Worm (Caenorhabditis elegans) whole organism, L2 larva: Measurements from ENCODE around the gene Y57G11C.5.
A peak's percentile ranks its signal among the peaks of the same experiment; 100 is the strongest.

Source experiments
- C34F6.9 ChIP-seq: fragments of 150-350 bp; optimal IDR thresholded peaks from 2 replicates; lab custom pipeline; 2014; ENCODE audit warnings: missing biosample characterization, missing genetic modification characterization
- F13H6.1 ChIP-seq: sonication (generic microtip); optimal IDR thresholded peaks from 2 replicates; lab custom pipeline; 2016; ENCODE audit warnings: missing genetic modification characterization, missing compliant biosample characterization
- R02D3.7 ChIP-seq: fragments of 150-350 bp; optimal IDR thresholded peaks from 2 replicates; lab custom pipeline; 2014; ENCODE audit warnings: missing biosample characterization, missing genetic modification characterization
- Y55F3AM.14 ChIP-seq: fragments of 200-800 bp; sonication (Bioruptor generic); optimal IDR thresholded peaks from 2 replicates; lab custom pipeline; 2018; ENCODE audit warnings: mild to moderate bottlenecking, missing genetic modification characterization, missing compliant biosample characterization
- ZK546.5 ChIP-seq: sonication (generic microtip); optimal IDR thresholded peaks from 2 replicates; lab custom pipeline; 2017; ENCODE audit warnings: missing biosample characterization, missing genetic modification characterization
- alr-1 ChIP-seq: fragments of 150-350 bp; optimal IDR thresholded peaks from 2 replicates; lab custom pipeline; 2014; ENCODE audit warnings: missing biosample characterization, missing genetic modification characterization
- aly-2 ChIP-seq: fragments of 150-350 bp; optimal IDR thresholded peaks from 2 replicates; lab custom pipeline; 2014; ENCODE audit warnings: missing biosample characterization, missing genetic modification characterization
- ama-1 ChIP-seq: fragments of 150-350 bp; optimal IDR thresholded peaks from 2 replicates; lab custom pipeline; 2018; ENCODE audit warnings: inconsistent platforms
- blmp-1 ChIP-seq: sonication (generic microtip); optimal IDR thresholded peaks from 2 replicates; lab custom pipeline; 2017; ENCODE audit warnings: missing genetic modification characterization, mild to moderate bottlenecking, missing compliant biosample characterization, antibody characterized with exemption, moderate library complexity; ENCODE audit not compliant: insufficient read depth
- ceh-16 ChIP-seq: fragments of 150-350 bp; optimal IDR thresholded peaks from 2 replicates; lab custom pipeline; 2014; ENCODE audit warnings: missing biosample characterization, missing genetic modification characterization
- ceh-82 ChIP-seq: fragments of 150-350 bp; optimal IDR thresholded peaks from 2 replicates; lab custom pipeline; 2014; ENCODE audit warnings: missing biosample characterization, missing genetic modification characterization
- crh-2 ChIP-seq: sonication (generic microtip); optimal IDR thresholded peaks from 2 replicates; lab custom pipeline; 2017; ENCODE audit warnings: missing biosample characterization, missing genetic modification characterization
- dmd-4 ChIP-seq: sonication (generic microtip); optimal IDR thresholded peaks from 2 replicates; lab custom pipeline; 2017; ENCODE audit warnings: missing biosample characterization, missing genetic modification characterization
- egl-27 ChIP-seq: sonication (generic microtip); optimal IDR thresholded peaks from 3 replicates; lab custom pipeline; 2017; ENCODE audit warnings: missing biosample characterization, missing genetic modification reagents, missing genetic modification characterization
- elt-1 ChIP-seq: fragments of 150-350 bp; optimal IDR thresholded peaks from 2 replicates; lab custom pipeline; 2014; ENCODE audit warnings: missing biosample characterization, missing genetic modification characterization
- elt-3 ChIP-seq: sonication (generic microtip); optimal IDR thresholded peaks from 2 replicates; lab custom pipeline; 2017; ENCODE audit warnings: missing biosample characterization, missing genetic modification characterization
- fos-1 ChIP-seq: fragments of 150-350 bp; optimal IDR thresholded peaks from 2 replicates; lab custom pipeline; 2014; ENCODE audit warnings: missing biosample characterization, missing genetic modification characterization
- gmeb-1 ChIP-seq: fragments of 150-350 bp; optimal IDR thresholded peaks from 2 replicates; lab custom pipeline; 2014; ENCODE audit warnings: missing biosample characterization, missing genetic modification characterization
- lin-11 ChIP-seq: fragments of 150-350 bp; sonication (generic microtip); optimal IDR thresholded peaks from 2 replicates; lab custom pipeline; 2014; ENCODE audit warnings: missing biosample characterization, missing genetic modification characterization, inconsistent platforms, mixed read lengths
- lin-13 ChIP-seq: fragments of 150-350 bp; optimal IDR thresholded peaks from 2 replicates; lab custom pipeline; 2014; ENCODE audit warnings: missing biosample characterization, missing genetic modification reagents, missing genetic modification characterization
- lin-39 ChIP-seq: fragments of 150-350 bp; optimal IDR thresholded peaks from 2 replicates; lab custom pipeline; 2014; ENCODE audit warnings: missing biosample characterization, missing genetic modification reagents, missing genetic modification characterization
- lsy-2 ChIP-seq, 2 experiments: fragments of 150-350 bp in 1 of 2; sonication (generic microtip) in 1 of 2; optimal IDR thresholded peaks; 2 replicates each; lab custom pipeline; 2014 to 2017; ENCODE audit warnings: missing biosample characterization in 2 of 2, missing genetic modification characterization in 2 of 2
- mab-5 ChIP-seq: fragments of 150-350 bp; optimal IDR thresholded peaks from 2 replicates; lab custom pipeline; 2014; ENCODE audit warnings: missing biosample characterization, missing genetic modification characterization
- mbf-1 ChIP-seq: sonication (generic microtip); optimal IDR thresholded peaks from 2 replicates; lab custom pipeline; 2017; ENCODE audit warnings: missing biosample characterization, missing genetic modification characterization
- mdl-1 ChIP-seq, 2 experiments: fragments of 150-350 bp in 1 of 2; sonication (generic microtip) in 1 of 2; optimal IDR thresholded peaks; 2 replicates each; lab custom pipeline; 2017; ENCODE audit warnings: missing biosample characterization in 2 of 2, missing genetic modification characterization in 2 of 2
- nhr-10 ChIP-seq: sonication (generic microtip); optimal IDR thresholded peaks from 2 replicates; lab custom pipeline; 2017; ENCODE audit warnings: missing biosample characterization, missing genetic modification characterization
- nhr-11 ChIP-seq: fragments of 150-350 bp; optimal IDR thresholded peaks from 2 replicates; lab custom pipeline; 2014; ENCODE audit warnings: missing biosample characterization, missing genetic modification characterization
- nhr-12 ChIP-seq: fragments of 150-350 bp; optimal IDR thresholded peaks from 2 replicates; lab custom pipeline; 2014; ENCODE audit warnings: missing biosample characterization, missing genetic modification characterization
- nhr-129 ChIP-seq: fragments of 150-350 bp; optimal IDR thresholded peaks from 2 replicates; lab custom pipeline; 2014; ENCODE audit warnings: missing biosample characterization, missing genetic modification characterization
- nhr-21 ChIP-seq: fragments of 150-350 bp; optimal IDR thresholded peaks from 2 replicates; lab custom pipeline; 2014; ENCODE audit warnings: missing biosample characterization, missing genetic modification characterization
- nhr-23 ChIP-seq: fragments of 150-350 bp; optimal IDR thresholded peaks from 2 replicates; lab custom pipeline; 2014; ENCODE audit warnings: missing biosample characterization, missing genetic modification reagents, missing genetic modification characterization
- nhr-237 ChIP-seq: fragments of 150-350 bp; optimal IDR thresholded peaks from 2 replicates; lab custom pipeline; 2014; ENCODE audit warnings: missing biosample characterization, missing genetic modification characterization
- nhr-25 ChIP-seq: fragments of 150-350 bp; sonication (generic microtip); optimal IDR thresholded peaks from 3 replicates; lab custom pipeline; 2014; ENCODE audit warnings: missing biosample characterization, missing genetic modification characterization
- nhr-6 ChIP-seq: fragments of 150-350 bp; optimal IDR thresholded peaks from 2 replicates; lab custom pipeline; 2014; ENCODE audit warnings: missing biosample characterization, missing genetic modification characterization
- nhr-77 ChIP-seq: fragments of 150-350 bp; optimal IDR thresholded peaks from 2 replicates; lab custom pipeline; 2014; ENCODE audit warnings: missing biosample characterization, missing genetic modification characterization
- peb-1 ChIP-seq: fragments of 150-350 bp; optimal IDR thresholded peaks from 2 replicates; lab custom pipeline; 2014; ENCODE audit warnings: missing biosample characterization, missing genetic modification characterization
- sem-4 ChIP-seq: fragments of 150-350 bp; optimal IDR thresholded peaks from 2 replicates; lab custom pipeline; 2014; ENCODE audit warnings: missing biosample characterization, missing genetic modification reagents, missing genetic modification characterization
- skn-1 ChIP-seq: sonication (generic microtip); optimal IDR thresholded peaks from 2 replicates; lab custom pipeline; 2017; ENCODE audit warnings: missing biosample characterization, missing genetic modification characterization
- sma-3 ChIP-seq: sonication (generic microtip); optimal IDR thresholded peaks from 2 replicates; lab custom pipeline; 2016; ENCODE audit warnings: missing genetic modification reagents, missing genetic modification characterization, missing compliant biosample characterization
- sma-9 ChIP-seq, 2 experiments: fragments of 150-350 bp in 1 of 2; sonication (generic microtip) in 1 of 2; optimal IDR thresholded peaks; 2 replicates each; lab custom pipeline; 2014 to 2016; ENCODE audit warnings: missing genetic modification characterization in 2 of 2, mild to moderate bottlenecking in 1 of 2, missing biosample characterization in 1 of 2, missing compliant biosample characterization in 1 of 2, missing genetic modification reagents in 1 of 2, moderate library complexity in 1 of 2
- snpc-4 ChIP-seq: fragments of 150-350 bp; optimal IDR thresholded peaks from 2 replicates; lab custom pipeline; 2014; ENCODE audit warnings: missing biosample characterization, missing genetic modification characterization
- unc-39 ChIP-seq: fragments of 150-350 bp; optimal IDR thresholded peaks from 2 replicates; lab custom pipeline; 2014; ENCODE audit warnings: missing biosample characterization, missing genetic modification characterization
- unc-55 ChIP-seq: fragments of 150-350 bp; sonication (generic microtip); optimal IDR thresholded peaks from 3 replicates; lab custom pipeline; 2014; ENCODE audit warnings: missing biosample characterization, missing genetic modification reagents, missing genetic modification characterization
- unc-62 ChIP-seq: fragments of 150-350 bp; optimal IDR thresholded peaks from 2 replicates; lab custom pipeline; 2014; ENCODE audit warnings: missing biosample characterization, missing genetic modification reagents, missing genetic modification characterization
- zag-1 ChIP-seq: fragments of 150-350 bp; optimal IDR thresholded peaks from 2 replicates; lab custom pipeline; 2014; ENCODE audit warnings: missing biosample characterization, missing genetic modification characterization
- ztf-1 ChIP-seq: fragments of 200-800 bp; sonication (Bioruptor generic); conservative IDR thresholded peaks from 2 replicates; pipeline ENCODE4 v1.3.6; 2022; ENCODE audit warnings: missing genetic modification characterization, missing compliant biosample characterization
- ztf-11 ChIP-seq: sonication (generic microtip); optimal IDR thresholded peaks from 2 replicates; lab custom pipeline; 2017; ENCODE audit warnings: missing biosample characterization, missing genetic modification characterization
- ztf-4 ChIP-seq: fragments of 150-350 bp; optimal IDR thresholded peaks from 2 replicates; lab custom pipeline; 2014; ENCODE audit warnings: missing biosample characterization, missing genetic modification characterization

Gene Y57G11C.5

ce11 chrIV:14793900-14794624 lies 28.8 kb upstream of the Y57G11C.5 start:
- TF ChIP-seq ztf-11 (tag; lab: Kevin White, UChicago) = no peak
- peak; percentile 38 for TF ChIP-seq sem-4 (tag; lab: Kevin White, UChicago)
- TF ChIP-seq unc-39 = no peak
- TF ChIP-seq nhr-21 (tag; lab: Kevin White, UChicago) = peak; percentile 10
- peak; percentile 54 for TF ChIP-seq ceh-16
- no peak for TF ChIP-seq nhr-6 (tag; lab: Kevin White, UChicago)
- TF ChIP-seq nhr-10 (tag; lab: Kevin White, UChicago) = no peak
- no peak for TF ChIP-seq nhr-12 (tag; lab: Kevin White, UChicago)
- no peak for TF ChIP-seq peb-1 (tag; lab: Kevin White, UChicago)
- no peak for TF ChIP-seq gmeb-1 (tag; lab: Kevin White, UChicago)
- TF ChIP-seq blmp-1 (tag; lab: Kevin White, UChicago) = peak; percentile 96
- no peak for TF ChIP-seq aly-2
- no peak for TF ChIP-seq ama-1 (lab: Kevin White, UChicago)
- no peak for TF ChIP-seq nhr-23 (tag; lab: Kevin White, UChicago)
- no peak for TF ChIP-seq mbf-1 (tag; lab: Kevin White, UChicago)
- peak; percentile 61 for TF ChIP-seq F13H6.1 (tag; lab: Kevin White, UChicago)
- peak; percentile 46 for TF ChIP-seq ztf-4 (tag; lab: Kevin White, UChicago)
- peak; percentile 16 to 22 for TF ChIP-seq mdl-1 (tag; optimal IDR thresholded peaks at IDR 0.05; lab: Kevin White, UChicago)
- TF ChIP-seq lin-39 (tag; lab: Kevin White, UChicago) = no peak
- TF ChIP-seq egl-27 (tag; lab: Kevin White, UChicago) = no peak
- no peak for TF ChIP-seq skn-1
- TF ChIP-seq dmd-4 = no peak
- TF ChIP-seq mab-5 = no peak
- peak; percentile 53 for TF ChIP-seq snpc-4 (tag; lab: Kevin White, UChicago)
- TF ChIP-seq lin-13 = peak; percentile 71
- no peak for TF ChIP-seq elt-3 (tag; lab: Kevin White, UChicago)
- peak; percentile 50 for TF ChIP-seq fos-1 (tag; lab: Kevin White, UChicago)
- no peak for TF ChIP-seq ztf-1 (GFP tag; lab: Robert Waterston, UW)
- TF ChIP-seq nhr-237 = no peak
- TF ChIP-seq nhr-11 (tag; lab: Kevin White, UChicago) = no peak
- TF ChIP-seq alr-1 (tag; lab: Kevin White, UChicago) = no peak
- TF ChIP-seq zag-1 = no peak
- peak; percentile 30 for TF ChIP-seq sma-3
- TF ChIP-seq crh-2 (tag; lab: Kevin White, UChicago) = peak; percentile 97
- TF ChIP-seq unc-62 (GFP tag; lab: Kevin White, UChicago) = no peak
- TF ChIP-seq C34F6.9 (tag; lab: Kevin White, UChicago) = peak; percentile 71
- TF ChIP-seq R02D3.7 (tag; lab: Kevin White, UChicago) = no peak
- TF ChIP-seq sma-9 (GFP tag; optimal IDR thresholded peaks at IDR 0.05; lab: Kevin White, UChicago) = peak; percentile 38
- no peak for TF ChIP-seq sma-9 (tag; optimal IDR thresholded peaks at IDR 0.05; lab: Kevin White, UChicago)
- TF ChIP-seq nhr-129 (tag; lab: Kevin White, UChicago) = peak; percentile 89
- no peak for TF ChIP-seq lin-11 (tag; lab: Kevin White, UChicago)
- peak; percentile 4 to 47 for TF ChIP-seq lsy-2 (tag; optimal IDR thresholded peaks at IDR 0.05; lab: Kevin White, UChicago)
- TF ChIP-seq unc-55 (GFP tag; lab: Kevin White, UChicago) = peak; percentile 68
- TF ChIP-seq ceh-82 (tag; lab: Kevin White, UChicago) = no peak
- TF ChIP-seq elt-1 (tag; lab: Kevin White, UChicago) = no peak
- no peak for TF ChIP-seq ZK546.5 (tag; lab: Kevin White, UChicago)
- peak; percentile 65 for TF ChIP-seq nhr-25
- no peak for TF ChIP-seq Y55F3AM.14
- no peak for TF ChIP-seq nhr-77 (tag; lab: Kevin White, UChicago)
